Worm (Caenorhabditis elegans) whole organism, L2 larva: Measurements from ENCODE around the gene W08E12.4.

Source experiments
- F13H6.1 ChIP-seq: sonication (generic microtip); optimal IDR thresholded peaks from 2 replicates; lab custom pipeline; 2016; ENCODE audit warnings: missing genetic modification characterization, missing compliant biosample characterization
- aly-2 ChIP-seq: fragments of 150-350 bp; optimal IDR thresholded peaks from 2 replicates; lab custom pipeline; 2014; ENCODE audit warnings: missing biosample characterization, missing genetic modification characterization
- ceh-16 ChIP-seq: fragments of 150-350 bp; optimal IDR thresholded peaks from 2 replicates; lab custom pipeline; 2014; ENCODE audit warnings: missing biosample characterization, missing genetic modification characterization
- ceh-82 ChIP-seq: fragments of 150-350 bp; optimal IDR thresholded peaks from 2 replicates; lab custom pipeline; 2014; ENCODE audit warnings: missing biosample characterization, missing genetic modification characterization
- fos-1 ChIP-seq: fragments of 150-350 bp; optimal IDR thresholded peaks from 2 replicates; lab custom pipeline; 2014; ENCODE audit warnings: missing biosample characterization, missing genetic modification characterization
- lin-39 ChIP-seq: fragments of 150-350 bp; optimal IDR thresholded peaks from 2 replicates; lab custom pipeline; 2014; ENCODE audit warnings: missing biosample characterization, missing genetic modification reagents, missing genetic modification characterization
- mab-5 ChIP-seq: fragments of 150-350 bp; optimal IDR thresholded peaks from 2 replicates; lab custom pipeline; 2014; ENCODE audit warnings: missing biosample characterization, missing genetic modification characterization
- nhr-237 ChIP-seq: fragments of 150-350 bp; optimal IDR thresholded peaks from 2 replicates; lab custom pipeline; 2014; ENCODE audit warnings: missing biosample characterization, missing genetic modification characterization
- skn-1 ChIP-seq: sonication (generic microtip); optimal IDR thresholded peaks from 2 replicates; lab custom pipeline; 2017; ENCODE audit warnings: missing biosample characterization, missing genetic modification characterization
- unc-39 ChIP-seq: fragments of 150-350 bp; optimal IDR thresholded peaks from 2 replicates; lab custom pipeline; 2014; ENCODE audit warnings: missing biosample characterization, missing genetic modification characterization

DNA sequence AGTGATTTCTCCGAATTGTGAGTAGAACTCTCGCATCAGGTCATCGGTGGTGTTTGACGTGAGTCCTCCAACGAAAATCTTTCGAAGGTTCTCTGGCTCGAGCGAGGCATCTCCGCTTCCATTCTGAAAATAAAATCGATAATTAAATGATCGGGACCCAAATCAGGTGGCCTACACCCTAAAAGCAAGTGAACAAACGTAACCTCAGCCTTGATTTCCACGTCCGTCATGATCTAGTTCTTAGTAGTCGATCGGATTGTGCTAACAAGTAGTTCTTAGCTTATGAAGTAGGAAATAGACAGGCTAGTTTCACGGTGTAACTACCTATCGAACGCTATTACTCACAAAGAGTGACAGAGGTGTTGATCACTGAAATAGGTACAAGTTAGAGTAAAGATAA, 36.0 kb downstream of the W08E12.4 start:
- TF ChIP-seq F13H6.1 (tag; lab: Kevin White, UChicago) = no peak
- no peak for TF ChIP-seq skn-1 (tag; lab: Kevin White, UChicago)
- TF ChIP-seq mab-5 (tag; lab: Kevin White, UChicago) = no peak
- no peak for TF ChIP-seq ceh-16 (tag; lab: Kevin White, UChicago)
- TF ChIP-seq fos-1 (tag; lab: Kevin White, UChicago) = no peak
- no peak for TF ChIP-seq nhr-237
- no peak for TF ChIP-seq ceh-82
- no peak for TF ChIP-seq aly-2
- TF ChIP-seq lin-39 (tag; lab: Kevin White, UChicago) = no peak
- no peak for TF ChIP-seq unc-39 (tag; lab: Kevin White, UChicago)
